Fruit fly (Drosophila melanogaster): ENCODE data around the gene CG31975.

The CG31975 gene

dm6 chr2L:155994-156393, 15.2 kb upstream of the CG31975 start, which contains the start of gene CG3436:
CG3436 (plus strand) TSS chr2L:156029.
- TF ChIP-seq rn (GFP tag; IDR thresholded peaks at IDR 0.05) (no peak), Pif1A (GFP tag; optimal IDR thresholded peaks at IDR 0.05) (no peak), Ets98B (GFP tag; IDR thresholded peaks at IDR 0.05) (no peak), CG4496 (GFP tag; IDR thresholded peaks at IDR 0.05) (no peak), CG34367 (tag; optimal IDR thresholded peaks at IDR 0.05) (no peak), CG8159 (tag; optimal IDR thresholded peaks at IDR 0.05) (no peak), CG15710 (tag; optimal IDR thresholded peaks at IDR 0.05) (peak; percentile 4), D1 (tag; optimal IDR thresholded peaks at IDR 0.05) (no peak), CG9948 (tag; optimal IDR thresholded peaks at IDR 0.05) (no peak)

dm6 chr2L:155215-155712, 14.5 kb upstream of the CG31975 start, which contains the start of gene Pus10:
Pus10 (minus strand) TSS chr2L:155305.
- TF ChIP-seq rn (GFP tag; IDR thresholded peaks at IDR 0.05) (no peak), fd96Ca (GFP tag; IDR thresholded peaks at IDR 0.05) (no peak), Pif1B (GFP tag; optimal IDR thresholded peaks at IDR 0.05) (no peak), D1 (tag; optimal IDR thresholded peaks at IDR 0.05) (no peak), Ets98B (GFP tag; IDR thresholded peaks at IDR 0.05) (no peak), Snoo (tag; optimal IDR thresholded peaks at IDR 0.05) (no peak), CG10348 (GFP tag; IDR thresholded peaks at IDR 0.05) (no peak), CG4496 (GFP tag; IDR thresholded peaks at IDR 0.05) (no peak), EcR (GFP tag; optimal IDR thresholded peaks at IDR 0.05) (no peak), CG32121 (GFP tag; IDR thresholded peaks at IDR 0.05) (no peak), CG8301 (tag; optimal IDR thresholded peaks at IDR 0.05) (no peak), gl (tag; optimal IDR thresholded peaks at IDR 0.05) (no peak), CG13204 (GFP tag; optimal IDR thresholded peaks at IDR 0.05) (no peak), CG8159 (tag; optimal IDR thresholded peaks at IDR 0.05) (no peak), CG34367 (tag; optimal IDR thresholded peaks at IDR 0.05) (no peak)

dm6 chr2L:153142-153541, 12.3 kb upstream of the CG31975 start, which contains the start of gene CG42399:
CG42399 (minus strand) TSS chr2L:153300.
- TF ChIP-seq EcR (GFP tag; optimal IDR thresholded peaks at IDR 0.05) (no peak), CG8159 (tag; optimal IDR thresholded peaks at IDR 0.05) (no peak)

DNA sequence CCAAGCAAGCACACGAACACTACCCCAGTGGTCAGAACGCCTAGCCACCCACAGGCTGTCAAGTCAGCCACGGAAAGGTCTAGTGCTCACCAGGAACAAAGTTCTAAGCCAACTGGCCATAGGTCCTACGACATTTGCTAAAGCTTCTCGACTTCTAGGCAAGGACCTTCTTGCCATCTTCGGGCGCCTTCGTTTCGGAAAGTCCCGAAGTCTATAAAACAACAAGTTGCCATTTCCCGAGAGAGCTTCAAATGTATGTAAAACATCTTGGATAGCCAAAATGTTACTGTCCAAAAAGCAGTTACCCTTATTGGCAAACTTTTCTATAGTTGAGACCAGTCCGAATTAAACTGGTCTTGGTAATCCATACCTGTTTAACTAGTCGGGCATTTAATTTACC, 5.7 kb upstream of the CG31975 start:
- TF ChIP-seq EcR (GFP tag; optimal IDR thresholded peaks at IDR 0.05) = no peak
- TF ChIP-seq CG15710 (tag; optimal IDR thresholded peaks at IDR 0.05) = no peak
- TF ChIP-seq Snoo (tag; optimal IDR thresholded peaks at IDR 0.05) = no peak
- TF ChIP-seq CG34367 (tag; optimal IDR thresholded peaks at IDR 0.05) = no peak
- no peak for TF ChIP-seq CG8301 (tag; optimal IDR thresholded peaks at IDR 0.05)
- TF ChIP-seq Ets98B (GFP tag; IDR thresholded peaks at IDR 0.05) = no peak
- no peak for TF ChIP-seq fd96Ca (GFP tag; IDR thresholded peaks at IDR 0.05)
- TF ChIP-seq CG32121 (GFP tag; IDR thresholded peaks at IDR 0.05) = no peak
- no peak for TF ChIP-seq CG9948 (tag; optimal IDR thresholded peaks at IDR 0.05)
- TF ChIP-seq CG10348 (GFP tag; IDR thresholded peaks at IDR 0.05) = no peak
- no peak for TF ChIP-seq Pif1A (GFP tag; optimal IDR thresholded peaks at IDR 0.05)
- no peak for TF ChIP-seq CG4496 (GFP tag; IDR thresholded peaks at IDR 0.05)
- TF ChIP-seq gl (tag; optimal IDR thresholded peaks at IDR 0.05) = no peak
- TF ChIP-seq CG14655 (GFP tag; optimal IDR thresholded peaks at IDR 0.05) = no peak
- TF ChIP-seq D1 (tag; optimal IDR thresholded peaks at IDR 0.05) = no peak
- TF ChIP-seq CG17806 (tag; optimal IDR thresholded peaks at IDR 0.05) = no peak

dm6 chr2L:143088-143487, 2.3 kb upstream of the CG31975 start, which contains the start of the genes CG31974 and CG11454:
CG31974 (minus strand) TSS chr2L:143091.
CG11454 (plus strand) TSS chr2L:143323.
- TF ChIP-seq CG8159 (tag; optimal IDR thresholded peaks at IDR 0.05) = no peak
- peak; percentile 7 for TF ChIP-seq EcR (GFP tag; optimal IDR thresholded peaks at IDR 0.05)
- peak; percentile 6; the same call in 1 of the 2 replicates for TF ChIP-seq Ets98B (GFP tag; IDR thresholded peaks at IDR 0.05)

DNA sequence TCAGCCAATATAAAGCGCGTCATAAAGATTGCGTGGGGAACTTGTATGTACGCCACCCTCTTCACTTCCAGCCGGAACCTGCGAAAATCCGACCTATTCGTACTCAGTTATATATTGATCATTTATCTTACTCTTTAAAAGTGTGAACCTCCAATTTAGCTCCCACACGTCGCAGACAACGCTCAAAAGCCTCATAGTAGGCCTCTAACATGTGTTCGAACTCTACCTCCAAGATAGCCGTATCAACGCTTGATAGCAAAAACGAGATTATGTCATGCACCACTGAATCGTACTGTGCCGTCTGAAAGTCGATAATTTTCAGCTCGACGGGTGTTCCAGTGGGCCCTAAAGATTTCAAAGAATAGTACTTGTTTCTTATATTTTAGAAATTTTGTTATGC, 1.2 kb downstream of the CG31975 start:
- TF ChIP-seq CG10348 (GFP tag; IDR thresholded peaks at IDR 0.05) (no peak), Snoo (tag; optimal IDR thresholded peaks at IDR 0.05) (no peak), fd96Ca (GFP tag; IDR thresholded peaks at IDR 0.05) (no peak), Pif1A (GFP tag; optimal IDR thresholded peaks at IDR 0.05) (no peak), EcR (GFP tag; optimal IDR thresholded peaks at IDR 0.05) (no peak), Pif1B (GFP tag; optimal IDR thresholded peaks at IDR 0.05) (no peak), CG12605 (GFP tag; IDR thresholded peaks at IDR 0.05) (no peak), CG32121 (GFP tag; IDR thresholded peaks at IDR 0.05) (no peak), CG17806 (tag; optimal IDR thresholded peaks at IDR 0.05) (no peak), Ets98B (GFP tag; IDR thresholded peaks at IDR 0.05) (no peak), CG14655 (GFP tag; optimal IDR thresholded peaks at IDR 0.05) (no peak), CG8159 (tag; optimal IDR thresholded peaks at IDR 0.05) (no peak), CG8301 (tag; optimal IDR thresholded peaks at IDR 0.05) (no peak), CG34367 (tag; optimal IDR thresholded peaks at IDR 0.05) (no peak)

- no peak for TF ChIP-seq CG8159 (tag; optimal IDR thresholded peaks at IDR 0.05)
- no peak for TF ChIP-seq CG12605 (GFP tag; IDR thresholded peaks at IDR 0.05)
- no peak for TF ChIP-seq fd96Ca (GFP tag; IDR thresholded peaks at IDR 0.05)
These were observed 2.7 kb downstream of the CG31975 start for dm6 chr2L:138063-138462.

All from whole organism, pupa.